Fruit fly (Drosophila melanogaster) whole organism, embryonic: ENCODE results near the gene Cul6.

ENCODE experiments used
- Abd-B ChIP-seq: fragments of 200-800 bp; sonication (Bioruptor generic); optimal IDR thresholded peaks from 2 replicates; lab custom pipeline; 2018; ENCODE audit warnings: missing biosample characterization, mild to moderate bottlenecking, missing genetic modification characterization, moderate library complexity
- CG10147 ChIP-seq: fragments of 200-800 bp; sonication (Bioruptor generic); optimal IDR thresholded peaks from 2 replicates; lab custom pipeline; 2019; ENCODE audit warnings: missing biosample characterization, mild to moderate bottlenecking, missing genetic modification characterization, moderate library complexity
- CG10267 ChIP-seq: fragments of 200-800 bp; sonication (Bioruptor generic); optimal IDR thresholded peaks from 2 replicates; lab custom pipeline; 2018; ENCODE audit warnings: missing biosample characterization, mild to moderate bottlenecking, missing genetic modification characterization, moderate library complexity
- CG10654 ChIP-seq: fragments of 200-800 bp; sonication (Bioruptor generic); optimal IDR thresholded peaks from 2 replicates; lab custom pipeline; 2016; ENCODE audit warnings: missing biosample characterization, missing genetic modification characterization
- CG11085 ChIP-seq: fragments of 200-800 bp; sonication (Bioruptor generic); IDR thresholded peaks from 2 replicates; pipeline ENCODE4 v1.3.6; 2022; ENCODE audit warnings: missing biosample characterization, missing genetic modification characterization
- CG11398 ChIP-seq: fragments of 200-800 bp; sonication (Bioruptor generic); optimal IDR thresholded peaks from 2 replicates; lab custom pipeline; 2016; ENCODE audit warnings: missing biosample characterization, missing genetic modification characterization
- CG1233 ChIP-seq: fragments of 200-800 bp; sonication (Bioruptor generic); optimal IDR thresholded peaks from 4 replicates; lab custom pipeline; 2018; ENCODE audit warnings: missing biosample characterization, mild to moderate bottlenecking, missing genetic modification characterization
- CG12744 ChIP-seq: fragments of 200-800 bp; sonication (Bioruptor generic); optimal IDR thresholded peaks from 2 replicates; lab custom pipeline; 2016; ENCODE audit warnings: missing biosample characterization, missing genetic modification characterization
- CG13624 ChIP-seq: fragments of 200-800 bp; sonication (Bioruptor generic); optimal IDR thresholded peaks from 2 replicates; lab custom pipeline; 2016; ENCODE audit warnings: missing biosample characterization, missing genetic modification characterization
- CG17912 ChIP-seq: fragments of 200-800 bp; sonication (Bioruptor generic); optimal IDR thresholded peaks from 2 replicates; lab custom pipeline; 2018; ENCODE audit warnings: missing biosample characterization, mild to moderate bottlenecking, missing genetic modification characterization
- CG1792 ChIP-seq: fragments of 200-800 bp; sonication (Bioruptor generic); optimal IDR thresholded peaks from 2 replicates; lab custom pipeline; 2016; ENCODE audit warnings: missing biosample characterization, missing genetic modification characterization
- CG2202 ChIP-seq: fragments of 200-800 bp; sonication (Bioruptor generic); optimal IDR thresholded peaks from 2 replicates; lab custom pipeline; 2018; ENCODE audit warnings: missing biosample characterization, mild to moderate bottlenecking, missing genetic modification characterization
- CG3065 ChIP-seq: fragments of 200-800 bp; sonication (Bioruptor generic); optimal IDR thresholded peaks from 2 replicates; lab custom pipeline; 2016; ENCODE audit warnings: missing biosample characterization, missing genetic modification characterization
- CG32767 ChIP-seq: fragments of 200-800 bp; sonication (Bioruptor generic); IDR thresholded peaks from 2 replicates; pipeline ENCODE4 v1.3.6; 2022; ENCODE audit warnings: missing biosample characterization, missing genetic modification characterization
- CG9437 ChIP-seq: fragments of 200-800 bp; sonication (Bioruptor generic); optimal IDR thresholded peaks from 2 replicates; lab custom pipeline; 2018; ENCODE audit warnings: missing biosample characterization, mild to moderate bottlenecking, missing genetic modification characterization
- Fer1 ChIP-seq: fragments of 200-800 bp; sonication (Bioruptor generic); optimal IDR thresholded peaks from 2 replicates; lab custom pipeline; 2017; ENCODE audit warnings: missing biosample characterization, mild to moderate bottlenecking, missing genetic modification characterization
- Gug ChIP-seq: fragments of 200-800 bp; sonication (Bioruptor generic); IDR thresholded peaks from 4 replicates; pipeline ENCODE4 v1.3.6; 2022; ENCODE audit warnings: missing biosample characterization, missing genetic modification characterization
- HLH4C ChIP-seq: fragments of 200-800 bp; sonication (Bioruptor generic); IDR thresholded peaks from 3 replicates; pipeline ENCODE4 v1.3.6; 2022; ENCODE audit warnings: missing biosample characterization, missing genetic modification characterization; ENCODE audit not compliant: partially characterized antibody
- HmgD ChIP-seq: fragments of 200-800 bp; sonication (Bioruptor generic); optimal IDR thresholded peaks from 3 replicates; lab custom pipeline; 2016; ENCODE audit warnings: missing biosample characterization, missing genetic modification characterization
- Hr51 ChIP-seq, 2 experiments: fragments of 200-800 bp; sonication (Bioruptor generic); optimal IDR thresholded peaks; 2 replicates in 1 of 2; 3 replicates in 1 of 2; lab custom pipeline; 2016 to 2018; ENCODE audit warnings: missing biosample characterization in 2 of 2, missing genetic modification characterization in 2 of 2, mild to moderate bottlenecking in 1 of 2, moderate library complexity in 1 of 2
- MESR4 ChIP-seq: fragments of 200-800 bp; sonication (Bioruptor generic); optimal IDR thresholded peaks from 2 replicates; lab custom pipeline; 2018; ENCODE audit warnings: missing biosample characterization, mild to moderate bottlenecking, missing genetic modification characterization, moderate library complexity
- Myb ChIP-seq: fragments of 200-800 bp; sonication (Bioruptor generic); optimal IDR thresholded peaks from 2 replicates; lab custom pipeline; 2016; ENCODE audit warnings: missing biosample characterization, missing genetic modification characterization
- NC2α ChIP-seq: fragments of 200-800 bp; sonication (Bioruptor generic); optimal IDR thresholded peaks from 2 replicates; lab custom pipeline; 2016; ENCODE audit warnings: missing biosample characterization, missing genetic modification characterization
- PHDP ChIP-seq: fragments of 200-800 bp; sonication (Bioruptor generic); optimal IDR thresholded peaks from 3 replicates; lab custom pipeline; 2018; ENCODE audit warnings: missing biosample characterization, mild to moderate bottlenecking, missing genetic modification characterization, moderate library complexity
- Scr ChIP-seq: fragments of 200-800 bp; sonication (Bioruptor generic); IDR thresholded peaks from 2 replicates; pipeline ENCODE4 v1.3.6; 2022; ENCODE audit warnings: missing biosample characterization, missing genetic modification characterization; ENCODE audit not compliant: partially characterized antibody
- Spps ChIP-seq: fragments of 200-800 bp; sonication (Bioruptor generic); optimal IDR thresholded peaks from 2 replicates; lab custom pipeline; 2018; ENCODE audit warnings: missing biosample characterization, mild to moderate bottlenecking, missing genetic modification characterization
- Xbp1 ChIP-seq: fragments of 200-800 bp; sonication (Bioruptor generic); optimal IDR thresholded peaks from 3 replicates; lab custom pipeline; 2016; ENCODE audit warnings: missing biosample characterization, mild to moderate bottlenecking, missing genetic modification characterization
- YL-1 ChIP-seq: fragments of 200-800 bp; sonication (Bioruptor generic); optimal IDR thresholded peaks from 3 replicates; lab custom pipeline; 2017; ENCODE audit warnings: missing biosample characterization, mild to moderate bottlenecking, missing genetic modification characterization
- ash1 ChIP-seq: fragments of 200-800 bp; sonication (Bioruptor generic); optimal IDR thresholded peaks from 2 replicates; lab custom pipeline; 2018; ENCODE audit warnings: missing biosample characterization, mild to moderate bottlenecking, missing genetic modification characterization
- bbx ChIP-seq: fragments of 200-800 bp; sonication (Bioruptor generic); IDR thresholded peaks from 2 replicates; pipeline ENCODE4 v1.3.6; 2022; ENCODE audit warnings: missing biosample characterization, missing genetic modification characterization; ENCODE audit not compliant: partially characterized antibody
- btn ChIP-seq: fragments of 200-800 bp; sonication (Bioruptor generic); optimal IDR thresholded peaks from 2 replicates; lab custom pipeline; 2016; ENCODE audit warnings: missing biosample characterization, missing genetic modification characterization
- chm ChIP-seq: fragments of 200-800 bp; sonication (Bioruptor generic); IDR thresholded peaks from 2 replicates; pipeline ENCODE4 v1.3.6; 2022; ENCODE audit warnings: missing biosample characterization, missing genetic modification characterization
- ci ChIP-seq: fragments of 200-800 bp; sonication (Bioruptor generic); IDR thresholded peaks from 3 replicates; pipeline ENCODE4 v1.3.6; 2022; ENCODE audit warnings: missing biosample characterization, missing genetic modification characterization
- croc ChIP-seq: fragments of 200-800 bp; sonication (Bioruptor generic); conservative IDR thresholded peaks from 3 replicates; pipeline ENCODE4 v1.3.6; 2022; ENCODE audit warnings: missing biosample characterization, missing genetic modification characterization
- dmrt11E ChIP-seq: fragments of 200-800 bp; sonication (Bioruptor generic); optimal IDR thresholded peaks from 3 replicates; lab custom pipeline; 2018; ENCODE audit warnings: missing biosample characterization, mild to moderate bottlenecking, missing genetic modification characterization, moderate library complexity
- ems ChIP-seq: fragments of 200-800 bp; sonication (Bioruptor generic); optimal IDR thresholded peaks from 3 replicates; lab custom pipeline; 2016; ENCODE audit warnings: missing biosample characterization, missing genetic modification characterization
- fd102C ChIP-seq: fragments of 200-800 bp; sonication (Bioruptor generic); optimal IDR thresholded peaks from 2 replicates; lab custom pipeline; 2018; ENCODE audit warnings: missing biosample characterization, mild to moderate bottlenecking, missing genetic modification characterization, moderate library complexity
- gfzf ChIP-seq: fragments of 200-800 bp; sonication (Bioruptor generic); optimal IDR thresholded peaks from 2 replicates; lab custom pipeline; 2016; ENCODE audit warnings: missing biosample characterization, mild to moderate bottlenecking, missing genetic modification characterization, moderate library complexity
- grau ChIP-seq: fragments of 200-800 bp; optimal IDR thresholded peaks from 3 replicates; lab custom pipeline; 2019; ENCODE audit warnings: missing biosample characterization, mild to moderate bottlenecking, missing genetic modification characterization, moderate library complexity
- gsb-n ChIP-seq: fragments of 200-800 bp; sonication (Bioruptor generic); optimal IDR thresholded peaks from 3 replicates; lab custom pipeline; 2018; ENCODE audit warnings: missing biosample characterization, mild to moderate bottlenecking, missing genetic modification characterization
- lilli ChIP-seq: fragments of 200-800 bp; sonication (Bioruptor generic); optimal IDR thresholded peaks from 3 replicates; lab custom pipeline; 2016; ENCODE audit warnings: missing biosample characterization, missing genetic modification characterization
- nerfin-1 ChIP-seq: fragments of 200-800 bp; sonication (Bioruptor generic); optimal IDR thresholded peaks from 3 replicates; lab custom pipeline; 2019; ENCODE audit warnings: missing biosample characterization, mild to moderate bottlenecking, missing genetic modification characterization, moderate library complexity
- pb ChIP-seq: fragments of 200-800 bp; sonication (Bioruptor generic); optimal IDR thresholded peaks from 3 replicates; lab custom pipeline; 2016; ENCODE audit warnings: missing biosample characterization, missing genetic modification characterization
- pita ChIP-seq: fragments of 200-800 bp; sonication (Bioruptor generic); optimal IDR thresholded peaks from 2 replicates; lab custom pipeline; 2017; ENCODE audit warnings: missing biosample characterization, mild to moderate bottlenecking, missing genetic modification characterization
- prd ChIP-seq, 3 experiments: fragments of >200 bp in 2 of 3; fragments of 200-800 bp in 1 of 3; sonication (Bioruptor generic) in 1 of 3; optimal IDR thresholded peaks in 2 of 3; IDR thresholded peaks in 1 of 3; 2 replicates in 2 of 3; 3 replicates in 1 of 3; pipeline versions ENCODE4 v1.3.6 to Lab custom; 2017 to 2022; ENCODE audit warnings: missing biosample characterization in 1 of 3, missing genetic modification characterization in 1 of 3
- repo ChIP-seq: fragments of 200-800 bp; sonication (Bioruptor generic); optimal IDR thresholded peaks from 2 replicates; lab custom pipeline; 2016; ENCODE audit warnings: missing biosample characterization, missing genetic modification characterization
- slp2 ChIP-seq: fragments of 200-800 bp; sonication (Bioruptor generic); optimal IDR thresholded peaks from 2 replicates; lab custom pipeline; 2016; ENCODE audit warnings: missing biosample characterization, missing genetic modification characterization
- tgo ChIP-seq: fragments of 200-800 bp; sonication (Bioruptor generic); IDR thresholded peaks from 3 replicates; pipeline ENCODE4 v1.3.6; 2022; ENCODE audit warnings: missing biosample characterization, missing genetic modification characterization

The Cul6 gene

DNA sequence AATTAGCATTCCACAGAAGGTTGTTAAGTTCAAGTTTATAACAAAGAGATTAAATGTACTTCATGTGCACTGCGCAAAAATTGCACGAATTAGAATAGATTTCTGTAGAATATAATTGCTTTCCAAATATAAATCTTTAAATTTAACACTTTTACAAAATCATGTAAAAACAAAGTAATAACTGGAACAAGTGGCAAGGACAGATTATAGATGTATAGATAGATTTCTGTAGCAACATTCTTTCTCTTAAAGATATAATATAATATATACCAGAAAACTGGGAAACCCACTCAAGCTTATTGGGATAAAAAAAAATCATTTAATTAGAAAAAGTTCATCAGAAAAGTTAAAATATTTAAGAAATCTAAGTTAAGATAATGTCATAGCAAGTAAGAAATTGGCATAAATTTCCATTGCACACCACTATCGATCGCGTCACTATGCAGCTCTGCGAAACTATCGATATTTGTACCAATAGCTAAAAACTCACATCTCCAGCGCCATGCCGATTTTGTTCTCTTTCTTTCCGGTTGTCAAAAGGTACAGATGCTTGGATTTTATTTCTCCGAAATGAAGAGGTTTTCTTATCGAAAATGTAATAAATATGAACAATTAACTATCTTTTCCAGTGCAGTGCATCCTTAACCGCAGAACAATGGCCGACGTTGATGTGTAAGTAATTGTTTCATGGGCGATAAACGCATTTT, 11.5 kb upstream of the Cul6 start, which contains the start of gene RpS12 (continued):
- TF ChIP-seq btn (GFP tag; lab: Kevin White, UChicago) (peak; percentile 4), Myb (peak; percentile 45), Scr (GFP tag; lab: Robert Waterston, UW) (peak; percentile 78), pita (no peak), CG17912 (GFP tag; lab: Kevin White, UChicago) (peak; percentile 82), nerfin-1 (tag; lab: Kevin White, UChicago) (peak; percentile 69), YL-1 (GFP tag; lab: Kevin White, UChicago) (peak; percentile 86), CG12744 (GFP tag; lab: Kevin White, UChicago) (peak; percentile 72), Fer1 (GFP tag; lab: Kevin White, UChicago) (peak; percentile 84), CG10147 (GFP tag; lab: Kevin White, UChicago) (peak; percentile 28), PHDP (tag; lab: Kevin White, UChicago) (peak; percentile 65), Hr51 (GFP tag; optimal IDR thresholded peaks at IDR 0.05; lab: Kevin White, UChicago) (peak; percentile 56 to 74), gsb-n (tag; lab: Kevin White, UChicago) (peak; percentile 59), HLH4C (GFP tag; lab: Robert Waterston, UW) (peak; percentile 75), bbx (peak; percentile 88), CG1792 (GFP tag; lab: Kevin White, UChicago) (peak; percentile 62), Gug (GFP tag; lab: Robert Waterston, UW) (no peak), Xbp1 (peak; percentile 79), CG11398 (peak; percentile 76), dmrt11E (peak; percentile 65), ash1 (GFP tag; lab: Kevin White, UChicago) (peak; percentile 81), lilli (GFP tag; lab: Kevin White, UChicago) (peak; percentile 79), chm (GFP tag; lab: Robert Waterston, UW) (peak; percentile 92), tgo (peak; percentile 55), HmgD (peak; percentile 69), CG10267 (tag; lab: Kevin White, UChicago) (peak; percentile 72), ci (GFP tag; lab: Robert Waterston, UW) (peak; percentile 95), CG10654 (GFP tag; lab: Kevin White, UChicago) (peak; percentile 80), ems (GFP tag; lab: Kevin White, UChicago) (peak; percentile 68), CG1233 (GFP tag; lab: Kevin White, UChicago) (peak; percentile 77), CG9437 (GFP tag; lab: Kevin White, UChicago) (peak; percentile 47), croc (GFP tag; lab: Robert Waterston, UW) (no peak; the same call in 2 of the 3 replicates), repo (peak; percentile 72), pb (GFP tag; lab: Kevin White, UChicago) (peak; percentile 72), CG2202 (peak; percentile 67), CG11085 (peak; percentile 71; the same call in 1 of the 2 replicates), CG3065 (no peak), gfzf (GFP tag; lab: Kevin White, UChicago) (peak; percentile 18), fd102C (GFP tag; lab: Kevin White, UChicago) (peak; percentile 74), slp2 (GFP tag; lab: Kevin White, UChicago) (peak; percentile 71), Abd-B (GFP tag; lab: Kevin White, UChicago) (no peak), CG13624 (GFP tag; lab: Kevin White, UChicago) (peak; percentile 84), CG32767 (GFP tag; lab: Robert Waterston, UW) (0 out of 2 replicates have a peak, but pooled peaks have one; percentile 31), NC2α (peak; percentile 67), grau (tag; lab: Kevin White, UChicago) (peak; percentile 68), MESR4 (GFP tag; lab: Kevin White, UChicago) (peak; percentile 99), prd (optimal IDR thresholded peaks at IDR 0.05; lab: Kevin White, UChicago) (no peak), prd (GFP tag; IDR thresholded peaks at IDR 0.05; lab: Robert Waterston, UW) (peak; percentile 48; the same call in 2 of the 3 replicates), Spps (tag; lab: Kevin White, UChicago) (no peak)
